Worm (Caenorhabditis elegans): ENCODE results near the gene drd-50.

drd-50 gene

ce11 chrIV:4074610-4075009 lies 42.9 kb upstream of the drd-50 start, which contains the start of gene W03D2.9:
Gene W03D2.9 (minus strand): TSS chrIV:4074710.
- TF ChIP-seq pha-4 (tag; optimal IDR thresholded peaks at IDR 0.05) (no peak), nhr-179 (tag; optimal IDR thresholded peaks at IDR 0.05) (no peak), madf-8 (GFP tag; conservative IDR thresholded peaks at IDR 0.05) (no peak), rcor-1 (GFP tag; IDR thresholded peaks at IDR 0.05) (no peak), snpc-4 (GFP tag; optimal IDR thresholded peaks at IDR 0.05) (no peak), snpc-4 (tag; optimal IDR thresholded peaks at IDR 0.05) (no peak), ceh-91 (GFP tag; IDR thresholded peaks at IDR 0.05) (no peak)

DNA sequence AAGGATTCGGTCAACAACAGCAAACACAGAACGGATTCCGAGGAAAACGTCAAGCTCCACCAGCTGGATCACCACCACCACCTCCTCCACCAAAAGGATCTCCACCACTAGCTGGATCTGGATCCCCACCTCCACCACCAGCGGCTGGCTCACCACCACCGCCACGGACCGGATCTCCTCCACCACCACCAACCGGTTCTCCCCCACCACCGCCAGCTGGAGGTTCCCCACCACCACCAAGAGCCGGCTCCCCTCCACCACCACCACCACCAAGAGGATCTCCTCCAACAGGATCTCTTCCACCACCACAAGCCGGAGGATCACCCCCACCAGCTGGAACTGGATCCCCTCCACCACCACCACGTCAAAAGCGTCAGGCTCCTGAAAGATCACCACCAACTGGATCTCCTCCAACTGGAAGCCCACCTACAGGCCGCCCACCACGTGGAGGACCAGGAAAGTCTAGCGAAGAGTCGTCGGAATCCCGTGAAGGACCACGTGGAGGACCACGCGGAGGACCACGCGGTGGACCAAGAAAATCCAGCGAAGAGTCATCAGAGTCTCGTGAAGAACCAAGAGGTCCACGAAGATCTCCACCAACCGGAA lies 40.7 kb upstream of the drd-50 start:
- TF ChIP-seq rcor-1 (GFP tag; IDR thresholded peaks at IDR 0.05) (no peak), madf-8 (GFP tag; conservative IDR thresholded peaks at IDR 0.05) (no peak), sptf-2 (GFP tag; optimal IDR thresholded peaks at IDR 0.05) (peak; percentile 38), F57A8.1 (GFP tag; optimal IDR thresholded peaks at IDR 0.05) (peak; percentile 9), egrh-3 (GFP tag; IDR thresholded peaks at IDR 0.05) (peak; percentile 96), ceh-91 (GFP tag; IDR thresholded peaks at IDR 0.05) (peak; percentile 9; the same call in 1 of the 2 replicates), ztf-28 (GFP tag; IDR thresholded peaks at IDR 0.05) (no peak), sea-2 (GFP tag; IDR thresholded peaks at IDR 0.05) (no peak), zfh-2 (GFP tag; conservative IDR thresholded peaks at IDR 0.05) (peak; percentile 71), hmg-20 (GFP tag; IDR thresholded peaks at IDR 0.05) (no peak), nfyb-1 (GFP tag; IDR thresholded peaks at IDR 0.05) (no peak)

- TF ChIP-seq F49E8.2 (tag; optimal IDR thresholded peaks at IDR 0.05; ENCODE audit: insufficient read depth) (no peak), T26A5.8 (tag; optimal IDR thresholded peaks at IDR 0.05) (no peak), lin-26 (GFP tag; IDR thresholded peaks at IDR 0.05) (no peak), aptf-3 (GFP tag; IDR thresholded peaks at IDR 0.05) (no peak), C17E4.6 (GFP tag; IDR thresholded peaks at IDR 0.05) (no peak), die-1 (tag; optimal IDR thresholded peaks at IDR 0.05) (no peak), snpc-4 (GFP tag; optimal IDR thresholded peaks at IDR 0.05) (no peak), snpc-4 (tag; optimal IDR thresholded peaks at IDR 0.05) (no peak), tbp1 (GFP tag; optimal IDR thresholded peaks at IDR 0.05) (no peak), nhr-90 (tag; optimal IDR thresholded peaks at IDR 0.05) (no peak), B0336.3 (GFP tag; IDR thresholded peaks at IDR 0.05) (no peak), attf-5 (GFP tag; optimal IDR thresholded peaks at IDR 0.05) (no peak), chd-7 (tag; optimal IDR thresholded peaks at IDR 0.05) (no peak), K12H6.12 (tag; optimal IDR thresholded peaks at IDR 0.05) (no peak), hlh-26 (GFP tag; conservative IDR thresholded peaks at IDR 0.05) (no peak), fkh-3 (tag; optimal IDR thresholded peaks at IDR 0.05) (no peak), unc-130 (GFP tag; optimal IDR thresholded peaks at IDR 0.05) (no peak), attf-3 (GFP tag; conservative IDR thresholded peaks at IDR 0.05) (no peak), F37B4.10 (GFP tag; IDR thresholded peaks at IDR 0.05) (no peak)
Observed at ce11 chrIV:4078901-4079300, 38.6 kb upstream of the drd-50 start, which contains the start of gene C35B1.8. Gene C35B1.8 (minus strand): TSS chrIV:4079001.

ce11 chrIV:4079514-4079913 lies 38.0 kb upstream of the drd-50 start, which contains the start of gene C35B1.4:
Gene C35B1.4 (plus strand): TSS chrIV:4079814.
- TF ChIP-seq lsy-27 (tag; optimal IDR thresholded peaks at IDR 0.05; ENCODE audit: borderline replicate concordance, insufficient read depth) (no peak), zim-3 (tag; optimal IDR thresholded peaks at IDR 0.05) (no peak), tbx-9 (tag; optimal IDR thresholded peaks at IDR 0.05; ENCODE audit: borderline replicate concordance) (no peak), mel-28 (tag; optimal IDR thresholded peaks at IDR 0.05; ENCODE audit: borderline replicate concordance) (no peak), unc-62 (GFP tag; optimal IDR thresholded peaks at IDR 0.05) (no peak), lsl-1 (GFP tag; optimal IDR thresholded peaks at IDR 0.05) (no peak), sptf-2 (GFP tag; optimal IDR thresholded peaks at IDR 0.05) (no peak), ceh-27 (GFP tag; optimal IDR thresholded peaks at IDR 0.05) (no peak), bed-1 (GFP tag; IDR thresholded peaks at IDR 0.05) (no peak), nhr-27 (tag; optimal IDR thresholded peaks at IDR 0.05) (no peak), ztf-3 (GFP tag; optimal IDR thresholded peaks at IDR 0.05) (no peak), efl-1 (GFP tag; optimal IDR thresholded peaks at IDR 0.05) (no peak), dpl-1 (GFP tag; optimal IDR thresholded peaks at IDR 0.05) (no peak), lin-26 (GFP tag; IDR thresholded peaks at IDR 0.05) (no peak)
